Worm (Caenorhabditis elegans) whole organism, L4 larva: ENCODE data around the gene pdr-1.

Experiments
- F10B5.3 ChIP-seq: sonication (generic microtip); optimal IDR thresholded peaks from 2 replicates; lab custom pipeline; 2016; ENCODE audit warnings: mild to moderate bottlenecking, missing genetic modification characterization, missing compliant biosample characterization
- R02D3.7 ChIP-seq: fragments of 150-350 bp; sonication (generic microtip); optimal IDR thresholded peaks from 3 replicates; lab custom pipeline; 2014; ENCODE audit warnings: missing biosample characterization, missing genetic modification characterization
- T26A8.4 ChIP-seq: fragments of 200-800 bp; sonication (Bioruptor generic); IDR thresholded peaks from 2 replicates; pipeline ENCODE4 v1.3.6; 2022; ENCODE audit warnings: missing genetic modification characterization, missing compliant biosample characterization
- Y48G9A.11 ChIP-seq: fragments of 200-800 bp; sonication (Bioruptor generic); IDR thresholded peaks from 2 replicates; pipeline ENCODE4 v1.3.6; 2022; ENCODE audit warnings: missing genetic modification reagents, missing genetic modification characterization, missing compliant biosample characterization
- ZK546.5 ChIP-seq, 2 experiments: sonication (generic microtip); optimal IDR thresholded peaks; 2 replicates each; lab custom pipeline; 2017; ENCODE audit warnings: missing biosample characterization in 2 of 2, missing genetic modification characterization in 2 of 2
- ama-1 ChIP-seq: fragments of 150-350 bp; optimal IDR thresholded peaks from 2 replicates; lab custom pipeline; 2014; ENCODE audit warnings: inconsistent platforms, mixed read lengths
- arid-1 ChIP-seq: fragments of 200-800 bp; sonication (Bioruptor generic); conservative IDR thresholded peaks from 2 replicates; pipeline ENCODE4 v1.3.6; 2022; ENCODE audit warnings: missing genetic modification reagents, missing genetic modification characterization, missing compliant biosample characterization
- ceh-82 ChIP-seq: sonication (generic microtip); optimal IDR thresholded peaks from 2 replicates; lab custom pipeline; 2017; ENCODE audit warnings: missing biosample characterization, missing genetic modification characterization
- daf-16 ChIP-seq, 3 experiments: sonication (generic microtip); optimal IDR thresholded peaks; 2 replicates each; lab custom pipeline; 2016 to 2017; ENCODE audit warnings: missing genetic modification characterization in 3 of 3, missing genetic modification reagents in 3 of 3, mild to moderate bottlenecking in 2 of 3, missing compliant biosample characterization in 2 of 3, missing biosample characterization in 1 of 3, moderate library complexity in 1 of 3
- daf-8 ChIP-seq: fragments of 200-800 bp; sonication (Bioruptor generic); IDR thresholded peaks from 2 replicates; pipeline ENCODE4 v1.3.6; 2022; ENCODE audit warnings: missing genetic modification characterization, missing compliant biosample characterization
- dmd-6 ChIP-seq: fragments of 200-800 bp; sonication (Bioruptor generic); IDR thresholded peaks from 2 replicates; pipeline ENCODE4 v1.3.6; 2022; ENCODE audit warnings: missing genetic modification reagents, missing genetic modification characterization, missing compliant biosample characterization
- dmd-9 ChIP-seq: fragments of 200-800 bp; sonication (Bioruptor generic); IDR thresholded peaks from 2 replicates; pipeline ENCODE4 v1.3.6; 2022; ENCODE audit warnings: missing genetic modification reagents, missing genetic modification characterization, missing compliant biosample characterization
- dpl-1 ChIP-seq: fragments of 150-350 bp; optimal IDR thresholded peaks from 2 replicates; lab custom pipeline; 2014; ENCODE audit warnings: missing biosample characterization, missing genetic modification reagents, missing genetic modification characterization
- dve-1 ChIP-seq: sonication (generic microtip); optimal IDR thresholded peaks from 2 replicates; lab custom pipeline; 2017; ENCODE audit warnings: antibody characterized with exemption, mild to moderate bottlenecking, missing genetic modification characterization, missing compliant biosample characterization; ENCODE audit not compliant: insufficient read depth
- gei-8 ChIP-seq: fragments of 200-800 bp; sonication (Bioruptor generic); optimal IDR thresholded peaks from 2 replicates; lab custom pipeline; 2018; ENCODE audit warnings: mild to moderate bottlenecking, missing genetic modification characterization, missing compliant biosample characterization
- hlh-11 ChIP-seq: fragments of 200-800 bp; sonication (Bioruptor generic); optimal IDR thresholded peaks from 2 replicates; lab custom pipeline; 2018; ENCODE audit warnings: mild to moderate bottlenecking, missing genetic modification characterization, missing compliant biosample characterization
- hlh-30 ChIP-seq: sonication (generic microtip); optimal IDR thresholded peaks from 2 replicates; lab custom pipeline; 2017; ENCODE audit warnings: antibody characterized with exemption, mild to moderate bottlenecking, missing genetic modification characterization, missing compliant biosample characterization; ENCODE audit not compliant: insufficient read depth
- hmg-1.1 ChIP-seq: fragments of 200-800 bp; sonication (Bioruptor generic); IDR thresholded peaks from 2 replicates; pipeline ENCODE4 v1.3.6; 2022; ENCODE audit warnings: missing genetic modification reagents, missing genetic modification characterization, missing compliant biosample characterization
- lin-15B ChIP-seq: fragments of 150-350 bp; sonication (generic microtip); optimal IDR thresholded peaks from 3 replicates; lab custom pipeline; 2014; ENCODE audit warnings: missing biosample characterization, missing genetic modification characterization
- lin-39 ChIP-seq: fragments of 150-350 bp; optimal IDR thresholded peaks from 2 replicates; lab custom pipeline; 2014; ENCODE audit warnings: missing biosample characterization, missing genetic modification reagents, missing genetic modification characterization
- madf-9 ChIP-seq: fragments of 200-800 bp; sonication (Bioruptor generic); conservative IDR thresholded peaks from 2 replicates; pipeline ENCODE4 v1.3.6; 2022; ENCODE audit warnings: missing genetic modification reagents, missing genetic modification characterization, missing compliant biosample characterization
- mdl-1 ChIP-seq, 2 experiments: fragments of 150-350 bp in 1 of 2; sonication (generic microtip) in 1 of 2; optimal IDR thresholded peaks; 2 replicates each; lab custom pipeline; 2014 to 2017; ENCODE audit warnings: missing biosample characterization in 2 of 2, missing genetic modification characterization in 2 of 2
- mxl-2 ChIP-seq: fragments of 200-800 bp; sonication (Bioruptor generic); conservative IDR thresholded peaks from 2 replicates; pipeline ENCODE4 v1.3.6; 2022; ENCODE audit warnings: missing genetic modification reagents, missing genetic modification characterization, missing compliant biosample characterization
- nhr-10 ChIP-seq: fragments of 150-350 bp; optimal IDR thresholded peaks from 2 replicates; lab custom pipeline; 2014; ENCODE audit warnings: missing biosample characterization, missing genetic modification characterization
- nhr-102 ChIP-seq: sonication (generic microtip); optimal IDR thresholded peaks from 2 replicates; lab custom pipeline; 2016; ENCODE audit warnings: mild to moderate bottlenecking, missing genetic modification characterization, moderate library complexity, missing compliant biosample characterization
- nhr-111 ChIP-seq: fragments of 200-800 bp; sonication (Bioruptor generic); optimal IDR thresholded peaks from 2 replicates; lab custom pipeline; 2018; ENCODE audit warnings: mild to moderate bottlenecking, missing genetic modification characterization, missing compliant biosample characterization
- nhr-25 ChIP-seq: sonication (generic microtip); optimal IDR thresholded peaks from 2 replicates; lab custom pipeline; 2017; ENCODE audit warnings: missing genetic modification characterization, mild to moderate bottlenecking, missing compliant biosample characterization, antibody characterized with exemption, moderate library complexity, borderline replicate concordance; ENCODE audit not compliant: insufficient read depth
- nhr-28 ChIP-seq: fragments of 150-350 bp; optimal IDR thresholded peaks from 2 replicates; lab custom pipeline; 2014; ENCODE audit warnings: missing biosample characterization, missing genetic modification characterization
- nhr-6 ChIP-seq: fragments of 150-350 bp; optimal IDR thresholded peaks from 2 replicates; lab custom pipeline; 2014; ENCODE audit warnings: missing biosample characterization, missing genetic modification characterization
- nhr-77 ChIP-seq: fragments of 150-350 bp; optimal IDR thresholded peaks from 2 replicates; lab custom pipeline; 2014; ENCODE audit warnings: missing biosample characterization, missing genetic modification characterization
- pha-4 ChIP-seq, 2 experiments: fragments of 150-350 bp in 1 of 2; fragments of 200-800 bp in 1 of 2; sonication (Bioruptor generic) in 1 of 2; IDR thresholded peaks in 1 of 2; optimal IDR thresholded peaks in 1 of 2; 2 replicates each; pipeline versions ENCODE4 v1.3.6 to Lab custom; 2014 to 2022; ENCODE audit warnings: missing genetic modification characterization in 2 of 2, missing genetic modification reagents in 2 of 2, missing biosample characterization in 1 of 2, missing compliant biosample characterization in 1 of 2
- rbr-2 ChIP-seq: sonication (generic microtip); optimal IDR thresholded peaks from 2 replicates; lab custom pipeline; 2016; ENCODE audit warnings: missing genotype, missing genetic modification characterization, missing compliant biosample characterization
- snpc-1.2 ChIP-seq: fragments of 200-800 bp; sonication (Bioruptor generic); IDR thresholded peaks from 2 replicates; pipeline ENCODE4 v1.3.6; 2022; ENCODE audit warnings: missing genetic modification reagents, missing genetic modification characterization, missing compliant biosample characterization
- snpc-4 ChIP-seq: fragments of 150-350 bp; optimal IDR thresholded peaks from 2 replicates; lab custom pipeline; 2014; ENCODE audit warnings: missing biosample characterization, missing genetic modification characterization
- spr-1 ChIP-seq: sonication (generic microtip); optimal IDR thresholded peaks from 2 replicates; lab custom pipeline; 2016; ENCODE audit warnings: mild to moderate bottlenecking, missing genetic modification characterization, missing compliant biosample characterization
- unc-62 ChIP-seq, 3 experiments: fragments of 150-350 bp in 1 of 3; sonication (generic microtip); optimal IDR thresholded peaks in 2 of 3; peaks in 1 of 3; 1 replicate in 1 of 3; 2 replicates in 2 of 3; lab custom pipeline; 2014 to 2017; ENCODE audit warnings: missing biosample characterization in 3 of 3, missing genetic modification characterization in 3 of 3, missing genetic modification reagents in 3 of 3, missing genotype in 1 of 3
- vab-7 ChIP-seq: fragments of 200-800 bp; sonication (Bioruptor generic); IDR thresholded peaks from 2 replicates; pipeline ENCODE4 v1.3.6; 2022; ENCODE audit warnings: missing genetic modification reagents, missing genetic modification characterization, missing compliant biosample characterization
- zip-11 ChIP-seq: fragments of 200-800 bp; sonication (Bioruptor generic); IDR thresholded peaks from 2 replicates; pipeline ENCODE4 v1.3.6; 2022; ENCODE audit warnings: missing genetic modification characterization, missing compliant biosample characterization
- ztf-11 ChIP-seq: fragments of 150-350 bp; optimal IDR thresholded peaks from 2 replicates; lab custom pipeline; 2014; ENCODE audit warnings: missing biosample characterization, missing genetic modification characterization

Gene pdr-1

ce11 chrIII:13724018-13724892 lies 47.1 kb upstream of the pdr-1 start (continued):
- TF ChIP-seq hlh-30 (tag; lab: Kevin White, UChicago) = peak; percentile 14
- peak; percentile 22; the same call in 1 of the 2 replicates for TF ChIP-seq snpc-1.2 (GFP tag; lab: Robert Waterston, UW)
- TF ChIP-seq dmd-6 (GFP tag; lab: Robert Waterston, UW) = no peak
- TF ChIP-seq mdl-1 (tag; optimal IDR thresholded peaks at IDR 0.05; lab: Kevin White, UChicago) = no peak
- no peak for TF ChIP-seq nhr-111 (GFP tag; lab: Kevin White, UChicago)
- no peak for TF ChIP-seq nhr-28 (tag; lab: Kevin White, UChicago)
- TF ChIP-seq ZK546.5 (tag; optimal IDR thresholded peaks at IDR 0.05; lab: Kevin White, UChicago) = no peak
- peak in 1 of 2 experiments; percentile 38 for TF ChIP-seq unc-62 (GFP tag; optimal IDR thresholded peaks at IDR 0.05 in 1 of 2; lab: Kevin White, UChicago)
- no peak for TF ChIP-seq unc-62 (tag; optimal IDR thresholded peaks at IDR 0.05; lab: Kevin White, UChicago)
- peak; percentile 33 for TF ChIP-seq ama-1 (lab: Kevin White, UChicago)
- TF ChIP-seq spr-1 (tag; lab: Kevin White, UChicago) = no peak
- TF ChIP-seq F10B5.3 (tag; lab: Kevin White, UChicago) = no peak
- TF ChIP-seq mxl-2 (GFP tag; lab: Robert Waterston, UW) = no peak
- no peak for TF ChIP-seq nhr-102 (tag; lab: Kevin White, UChicago)
- no peak for TF ChIP-seq nhr-25

- TF ChIP-seq spr-1 (tag; lab: Kevin White, UChicago) = no peak
- TF ChIP-seq unc-62 (GFP tag; optimal IDR thresholded peaks at IDR 0.05 in 1 of 2; lab: Kevin White, UChicago) = peak in 1 of 2 experiments; percentile 90
- no peak for TF ChIP-seq unc-62 (tag; optimal IDR thresholded peaks at IDR 0.05; lab: Kevin White, UChicago)
- no peak for TF ChIP-seq ceh-82 (tag; lab: Kevin White, UChicago)
These were observed 41.6 kb upstream of the pdr-1 start for ce11 chrIII:13729760-13730159.

- TF ChIP-seq rbr-2 (tag; lab: Kevin White, UChicago) (no peak), snpc-4 (tag; lab: Kevin White, UChicago) (no peak), nhr-77 (no peak), unc-62 (GFP tag; optimal IDR thresholded peaks at IDR 0.05 in 1 of 2; lab: Kevin White, UChicago) (peak in 1 of 2 experiments; percentile 62), unc-62 (tag; optimal IDR thresholded peaks at IDR 0.05; lab: Kevin White, UChicago) (no peak), zip-11 (GFP tag; lab: Robert Waterston, UW) (no peak), madf-9 (GFP tag; lab: Robert Waterston, UW) (no peak), nhr-10 (tag; lab: Kevin White, UChicago) (no peak), hmg-1.1 (GFP tag; lab: Robert Waterston, UW) (no peak)
These were observed 39.7 kb upstream of the pdr-1 start, which contains the start of gene W06F12.2 for ce11 chrIII:13731589-13731988. TSS of gene W06F12.2 (minus strand) at chrIII:13731689.

ce11 chrIII:13732665-13733064 lies 38.6 kb upstream of the pdr-1 start:
- TF ChIP-seq nhr-10 (tag; lab: Kevin White, UChicago) = no peak
- peak; percentile 69 for TF ChIP-seq dve-1 (tag; lab: Kevin White, UChicago)
- peak in 1 of 2 experiments; percentile 30 for TF ChIP-seq mdl-1 (tag; optimal IDR thresholded peaks at IDR 0.05; lab: Kevin White, UChicago)
- TF ChIP-seq vab-7 (GFP tag; lab: Robert Waterston, UW) = no peak
- TF ChIP-seq dmd-9 (GFP tag; lab: Robert Waterston, UW) = no peak
- TF ChIP-seq arid-1 (GFP tag; lab: Robert Waterston, UW) = no peak
- TF ChIP-seq Y48G9A.11 (GFP tag; lab: Robert Waterston, UW) = no peak
- no peak for TF ChIP-seq dpl-1
- no peak for TF ChIP-seq snpc-4 (tag; lab: Kevin White, UChicago)
- TF ChIP-seq R02D3.7 = no peak
- no peak for TF ChIP-seq dmd-6 (GFP tag; lab: Robert Waterston, UW)
- peak; percentile 57 for TF ChIP-seq hlh-11
- no peak for TF ChIP-seq daf-16 (GFP tag; optimal IDR thresholded peaks at IDR 0.05; lab: Kevin White, UChicago)
- peak; percentile 36 for TF ChIP-seq daf-16 (tag; optimal IDR thresholded peaks at IDR 0.05; lab: Kevin White, UChicago)
- TF ChIP-seq gei-8 = no peak
- no peak for TF ChIP-seq lin-15B
- no peak for TF ChIP-seq T26A8.4
- TF ChIP-seq ama-1 (lab: Kevin White, UChicago) = no peak
- TF ChIP-seq unc-62 (GFP tag; optimal IDR thresholded peaks at IDR 0.05 in 1 of 2; lab: Kevin White, UChicago) = peak in 1 of 2 experiments; percentile 8
- no peak for TF ChIP-seq unc-62 (tag; optimal IDR thresholded peaks at IDR 0.05; lab: Kevin White, UChicago)
- peak; percentile 33 for TF ChIP-seq nhr-6 (tag; lab: Kevin White, UChicago)
- no peak for TF ChIP-seq lin-39
- TF ChIP-seq pha-4 (GFP tag; IDR thresholded peaks at IDR 0.05; lab: Robert Waterston, UW) = no peak
- peak; percentile 98 for TF ChIP-seq pha-4 (tag; optimal IDR thresholded peaks at IDR 0.05; lab: Kevin White, UChicago)
- no peak for TF ChIP-seq ztf-11 (tag; lab: Kevin White, UChicago)
- TF ChIP-seq nhr-111 (GFP tag; lab: Kevin White, UChicago) = no peak
- no peak for TF ChIP-seq daf-8 (GFP tag; lab: Robert Waterston, UW)
- no peak for TF ChIP-seq snpc-1.2 (GFP tag; lab: Robert Waterston, UW)
